Fruit fly (Drosophila melanogaster): ENCODE measurements around the gene CG32536.

DNA sequence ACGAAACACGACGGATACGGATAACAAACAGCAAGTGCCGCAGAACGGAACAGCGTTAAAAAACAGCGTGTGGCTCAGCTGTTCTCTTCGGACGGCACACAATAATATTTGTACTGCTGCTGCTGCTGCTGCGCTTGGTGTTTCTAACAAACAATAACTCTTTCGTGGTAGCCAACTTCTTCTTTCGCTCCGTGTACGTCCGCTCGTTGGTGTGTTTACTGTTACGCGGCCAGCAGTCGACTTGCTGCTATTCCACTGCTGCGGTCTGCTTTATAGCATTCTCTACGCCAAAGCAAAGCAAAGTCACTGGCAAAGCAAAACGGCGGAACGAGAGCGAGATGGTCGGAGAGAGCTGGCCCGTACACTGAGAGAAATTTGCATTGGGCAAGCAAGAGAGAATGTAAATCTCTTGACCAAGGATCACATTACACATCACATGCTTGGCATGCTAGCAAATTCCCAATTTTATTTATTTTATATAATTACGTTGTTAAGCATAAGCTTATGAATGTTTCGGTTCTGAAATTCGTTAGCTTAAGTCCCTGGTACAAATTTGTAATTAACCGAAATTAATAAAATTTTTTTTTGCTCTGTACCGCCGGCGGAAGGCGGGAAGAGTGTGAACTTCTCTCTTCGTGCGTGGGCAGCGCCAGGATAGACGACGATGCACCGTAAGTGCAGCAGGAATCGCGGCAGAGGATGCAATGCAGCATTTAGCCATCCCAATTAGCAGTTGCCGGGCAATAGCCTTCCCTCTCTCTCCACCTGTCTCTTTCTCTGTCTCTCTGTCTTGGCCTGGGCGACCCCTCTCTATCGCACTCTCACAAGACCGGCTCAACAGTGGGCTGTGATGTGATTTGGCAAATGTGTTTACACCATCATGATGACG lies 45.4 kb upstream of the CG32536 start, which contains the start of gene out:
- peak; percentile 91 for TF ChIP-seq CG1621 (tag; optimal IDR thresholded peaks at IDR 0.05)
- peak; percentile 80 for TF ChIP-seq Blimp-1 (GFP tag; optimal IDR thresholded peaks at IDR 0.05)
- TF ChIP-seq Gug (GFP tag; IDR thresholded peaks at IDR 0.05), result peak; percentile 96
- TF ChIP-seq dsx (GFP tag; optimal IDR thresholded peaks at IDR 0.05; ENCODE audit: poor library complexity, severe bottlenecking), result peak; percentile 90

Measured in whole organism, prepupa.